Worm (Caenorhabditis elegans) whole organism, young adult: ENCODE data around the gene gyf-1.

Source experiments
- K12H6.12 ChIP-seq: fragments of 200-800 bp; sonication (Bioruptor generic); optimal IDR thresholded peaks from 2 replicates; lab custom pipeline; 2018; ENCODE audit warnings: mild to moderate bottlenecking, missing genetic modification characterization, missing compliant biosample characterization
- T26A5.8 ChIP-seq: sonication (generic microtip); optimal IDR thresholded peaks from 2 replicates; lab custom pipeline; 2016; ENCODE audit warnings: missing genetic modification characterization, missing compliant biosample characterization
- ceh-79 ChIP-seq: sonication (generic microtip); optimal IDR thresholded peaks from 2 replicates; lab custom pipeline; 2017; ENCODE audit warnings: mild to moderate bottlenecking, missing genetic modification characterization, missing compliant biosample characterization
- ets-4 ChIP-seq: fragments of 200-800 bp; sonication (Bioruptor generic); optimal IDR thresholded peaks from 2 replicates; lab custom pipeline; 2018; ENCODE audit warnings: mild to moderate bottlenecking, missing genetic modification characterization, missing compliant biosample characterization
- let-607 ChIP-seq, 2 experiments: fragments of 200-800 bp in 1 of 2; sonication (Bioruptor generic) in 1 of 2; sonication (generic microtip) in 1 of 2; optimal IDR thresholded peaks; 2 replicates each; lab custom pipeline; 2016 to 2018; ENCODE audit warnings: mild to moderate bottlenecking in 2 of 2, missing compliant biosample characterization in 2 of 2, missing genetic modification characterization in 2 of 2, moderate library complexity in 2 of 2, missing genotype in 1 of 2
- lir-1 ChIP-seq: fragments of 200-800 bp; sonication (Bioruptor generic); conservative IDR thresholded peaks from 2 replicates; pipeline ENCODE4 v1.3.6; 2022; ENCODE audit warnings: missing genetic modification reagents, missing genetic modification characterization, missing compliant biosample characterization
- nhr-179 ChIP-seq: sonication (generic microtip); optimal IDR thresholded peaks from 2 replicates; lab custom pipeline; 2016; ENCODE audit warnings: mild to moderate bottlenecking, missing genetic modification characterization, missing compliant biosample characterization
- unc-130 ChIP-seq: sonication (generic microtip); optimal IDR thresholded peaks from 2 replicates; lab custom pipeline; 2016; ENCODE audit warnings: missing genetic modification reagents, missing genetic modification characterization, missing compliant biosample characterization

DNA sequence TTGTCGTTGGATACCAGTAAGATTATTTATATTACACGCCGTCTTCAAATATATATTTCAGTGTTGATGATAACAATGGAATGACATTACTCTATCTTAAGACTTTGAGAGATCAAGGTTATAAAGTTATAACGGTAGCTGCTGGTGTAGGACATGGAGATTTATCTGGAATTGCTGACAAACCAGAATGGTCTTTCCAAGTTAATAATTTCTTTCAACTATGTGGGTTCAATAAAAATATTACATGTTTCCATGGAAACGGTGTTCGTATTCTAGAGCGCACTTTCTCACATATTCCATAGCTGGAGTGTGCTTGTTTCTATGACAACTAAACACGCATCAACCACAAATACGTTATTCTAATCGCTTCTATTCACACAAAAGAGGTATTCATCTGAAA, 4.3 kb upstream of the gyf-1 start, which contains the start of gene ift-74:
- TF ChIP-seq T26A5.8 (no peak), K12H6.12 (tag; lab: Kevin White, UChicago) (no peak), ceh-79 (tag; lab: Kevin White, UChicago) (no peak), nhr-179 (tag; lab: Kevin White, UChicago) (no peak), unc-130 (GFP tag; lab: Kevin White, UChicago) (no peak), ets-4 (GFP tag; lab: Kevin White, UChicago) (no peak), lir-1 (no peak), let-607 (tag; optimal IDR thresholded peaks at IDR 0.05; lab: Kevin White, UChicago) (no peak)
